Fruit fly (Drosophila melanogaster): ENCODE measurements around the gene CG46303.

DNA sequence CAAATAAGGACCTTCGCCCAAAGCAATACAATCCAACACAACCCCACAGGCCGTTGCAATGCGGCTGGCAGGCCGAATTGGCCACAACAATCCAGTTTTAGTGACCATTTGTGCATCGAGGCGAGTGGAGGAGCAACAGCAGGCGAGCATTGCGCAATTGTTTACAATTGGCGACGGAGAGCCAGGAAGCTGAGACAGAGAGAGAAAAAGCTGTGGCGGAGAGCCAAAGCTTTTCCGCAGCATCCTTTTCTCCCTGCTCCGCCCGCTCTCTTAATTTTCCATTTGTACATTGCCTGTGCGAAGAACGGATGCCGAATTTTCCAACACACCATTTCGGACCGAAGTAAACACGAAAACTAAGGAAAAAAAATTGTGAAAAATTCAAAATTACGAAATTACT, 40.3 kb upstream of the CG46303 start, which contains the start of gene kat-60L1:
- TF ChIP-seq tj (GFP tag; optimal IDR thresholded peaks at IDR 0.05) (no peak), ovo (GFP tag; optimal IDR thresholded peaks at IDR 0.05) (no peak), Hr96 (GFP tag; optimal IDR thresholded peaks at IDR 0.05) (no peak), CG7101 (tag; optimal IDR thresholded peaks at IDR 0.05) (no peak), CG5204 (GFP tag; optimal IDR thresholded peaks at IDR 0.05) (no peak), pad (GFP tag; optimal IDR thresholded peaks at IDR 0.05) (no peak), CG11617 (GFP tag; optimal IDR thresholded peaks at IDR 0.05) (no peak), CG1620 (GFP tag; optimal IDR thresholded peaks at IDR 0.05) (no peak), CG12768 (GFP tag; optimal IDR thresholded peaks at IDR 0.05) (no peak), cic (GFP tag; optimal IDR thresholded peaks at IDR 0.05) (no peak), Crg-1 (GFP tag; optimal IDR thresholded peaks at IDR 0.05) (no peak), CG7045 (GFP tag; optimal IDR thresholded peaks at IDR 0.05) (no peak), CG33017 (tag; optimal IDR thresholded peaks at IDR 0.05) (no peak)

Measured in whole organism, adult.